Worm (Caenorhabditis elegans): ENCODE measurements around the gene F20G2.5.

The F20G2.5 gene

DNA sequence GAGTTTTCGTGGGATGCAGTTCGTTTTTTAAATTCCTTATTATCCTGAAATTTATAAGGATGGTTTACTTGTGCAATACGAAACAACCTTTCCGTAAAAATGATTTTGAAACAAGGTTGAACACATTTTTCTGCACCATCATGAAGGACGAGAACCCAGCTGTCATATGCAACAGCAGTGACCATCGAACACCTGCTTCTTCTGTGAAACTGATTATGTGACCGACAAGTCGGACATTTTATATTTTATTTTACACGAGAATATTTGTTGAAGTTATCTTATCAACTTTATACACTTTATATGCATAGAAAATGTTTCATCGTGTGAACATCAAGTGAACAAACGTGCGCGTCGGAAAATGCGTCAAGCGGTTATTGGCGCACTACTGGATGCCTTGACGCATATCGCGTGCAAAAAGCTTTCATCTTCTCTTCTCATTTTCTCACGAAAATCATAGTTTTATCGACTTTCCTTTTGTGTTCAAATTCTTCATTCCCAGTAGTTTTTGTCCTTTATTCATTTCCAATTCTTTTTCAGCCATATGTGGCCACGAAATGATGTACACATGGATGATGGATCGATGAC, 47.6 kb downstream of the F20G2.5 start, which contains the start of gene sel-10 (continued):
- TF ChIP-seq lin-13 (GFP tag; optimal IDR thresholded peaks at IDR 0.05) (peak; percentile 49), fos-1 (tag; optimal IDR thresholded peaks at IDR 0.05) (peak; percentile 75), lin-11 (tag; optimal IDR thresholded peaks at IDR 0.05) (peak; percentile 29), blmp-1 (tag; optimal IDR thresholded peaks at IDR 0.05; ENCODE audit: insufficient read depth) (no peak), elt-1 (tag; optimal IDR thresholded peaks at IDR 0.05) (no peak)

DNA sequence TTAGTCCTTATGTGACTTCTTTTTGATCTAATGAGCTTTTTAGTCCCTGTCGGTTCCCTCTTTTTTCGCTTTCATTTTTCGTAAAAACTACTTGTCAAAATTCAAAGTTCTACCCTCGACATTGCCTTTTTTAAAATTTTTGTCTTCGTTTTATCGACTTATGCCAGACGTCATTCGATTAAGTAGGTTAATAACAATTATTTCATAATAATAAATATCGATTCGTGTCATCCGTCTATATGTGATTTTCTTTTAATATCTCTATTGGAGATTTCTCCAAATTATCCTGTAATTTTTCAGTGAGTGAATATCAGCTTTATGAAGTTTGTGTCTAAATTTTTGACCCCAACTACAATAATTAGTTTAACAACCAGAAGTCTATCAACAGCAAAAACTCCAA, 51.4 kb downstream of the F20G2.5 start, which contains the start of gene hpo-31:
TSS of gene hpo-31 (plus strand) at position 301 of the 400 bp plus-strand sequence.
- TF ChIP-seq nhr-77 (tag; optimal IDR thresholded peaks at IDR 0.05) (no peak), lsy-2 (tag; optimal IDR thresholded peaks at IDR 0.05) (no peak), unc-62 (GFP tag; optimal IDR thresholded peaks at IDR 0.05) (no peak), gmeb-1 (tag; optimal IDR thresholded peaks at IDR 0.05) (no peak), mdl-1 (tag; optimal IDR thresholded peaks at IDR 0.05) (no peak), skn-1 (tag; optimal IDR thresholded peaks at IDR 0.05) (no peak), nhr-11 (tag; optimal IDR thresholded peaks at IDR 0.05) (no peak), unc-39 (tag; optimal IDR thresholded peaks at IDR 0.05) (no peak), ztf-1 (GFP tag; conservative IDR thresholded peaks at IDR 0.05) (no peak), F13H6.1 (tag; optimal IDR thresholded peaks at IDR 0.05) (no peak), lin-11 (tag; optimal IDR thresholded peaks at IDR 0.05) (no peak), sma-3 (GFP tag; optimal IDR thresholded peaks at IDR 0.05) (no peak), ztf-11 (tag; optimal IDR thresholded peaks at IDR 0.05) (no peak), nhr-25 (tag; optimal IDR thresholded peaks at IDR 0.05) (no peak), R02D3.7 (tag; optimal IDR thresholded peaks at IDR 0.05) (no peak), lin-13 (GFP tag; optimal IDR thresholded peaks at IDR 0.05) (no peak)
